Worm (Caenorhabditis elegans): ENCODE data around the gene nspb-7.

- TF ChIP-seq unc-62 (GFP tag; optimal IDR thresholded peaks at IDR 0.05): no peak
- TF ChIP-seq unc-130 (GFP tag; optimal IDR thresholded peaks at IDR 0.05): no peak
- TF ChIP-seq ama-1 (optimal IDR thresholded peaks at IDR 0.05): peak; percentile 84
- TF ChIP-seq ama-1 (GFP tag; optimal IDR thresholded peaks at IDR 0.05): no peak
- no peak for TF ChIP-seq nfyb-1 (GFP tag; IDR thresholded peaks at IDR 0.05)
- TF ChIP-seq F23B12.7 (tag; optimal IDR thresholded peaks at IDR 0.05; ENCODE audit: insufficient read depth): no peak
- TF ChIP-seq F39B2.1 (GFP tag; IDR thresholded peaks at IDR 0.05): no peak
- TF ChIP-seq hmg-1.2 (GFP tag; IDR thresholded peaks at IDR 0.05): no peak
- TF ChIP-seq efl-1 (GFP tag; optimal IDR thresholded peaks at IDR 0.05): no peak
- TF ChIP-seq ceh-91 (GFP tag; IDR thresholded peaks at IDR 0.05): no peak
These were observed 22.8 kb downstream of the nspb-7 start, which contains the start of gene tps-2 for ce11 chrII:14600852-14601313.

Measured in whole organism, young adult.